Fruit fly (Drosophila melanogaster) whole organism, embryonic: Measurements from ENCODE around the gene Ca-Ma2d.
A peak's percentile ranks its signal among the peaks of the same experiment; 100 is the strongest.

ENCODE experiments used
- Blimp-1 ChIP-seq: fragments of 200-800 bp; sonication (Bioruptor generic); optimal IDR thresholded peaks from 3 replicates; lab custom pipeline; 2018; ENCODE audit warnings: missing biosample characterization, missing genetic modification characterization, mild to moderate bottlenecking, moderate library complexity, missing genetic modification reagents
- CG10209 ChIP-seq: fragments of 200-800 bp; sonication (Bioruptor generic); optimal IDR thresholded peaks from 3 replicates; lab custom pipeline; 2017; ENCODE audit warnings: missing biosample characterization, mild to moderate bottlenecking, missing genetic modification characterization, missing genetic modification reagents
- CG10321 ChIP-seq: fragments of 200-800 bp; sonication (Bioruptor generic); IDR thresholded peaks from 2 replicates; pipeline ENCODE4 v1.3.6; 2022; ENCODE audit warnings: missing biosample characterization, missing genetic modification characterization
- CG10959 ChIP-seq: fragments of 200-800 bp; sonication (Bioruptor generic); IDR thresholded peaks from 2 replicates; pipeline ENCODE4 v1.3.6; 2022; ENCODE audit warnings: missing biosample characterization, missing genetic modification characterization
- CG11504 ChIP-seq: fragments of 200-800 bp; sonication (Bioruptor generic); optimal IDR thresholded peaks from 3 replicates; lab custom pipeline; 2019; ENCODE audit warnings: missing biosample characterization, mild to moderate bottlenecking, missing genetic modification characterization, moderate library complexity
- CG12155 ChIP-seq: fragments of 200-800 bp; sonication (Bioruptor generic); optimal IDR thresholded peaks from 3 replicates; lab custom pipeline; 2016; ENCODE audit warnings: missing biosample characterization, missing genetic modification characterization
- CG14710 ChIP-seq: fragments of 200-800 bp; sonication (Bioruptor generic); optimal IDR thresholded peaks from 3 replicates; lab custom pipeline; 2019; ENCODE audit warnings: missing biosample characterization, mild to moderate bottlenecking, missing genetic modification characterization, moderate library complexity
- CG15479 ChIP-seq: fragments of 200-800 bp; sonication (Bioruptor generic); optimal IDR thresholded peaks from 3 replicates; lab custom pipeline; 2019; ENCODE audit warnings: missing biosample characterization, mild to moderate bottlenecking, missing genetic modification characterization, moderate library complexity
- CG17802 ChIP-seq: fragments of 200-800 bp; sonication (Bioruptor generic); optimal IDR thresholded peaks from 2 replicates; lab custom pipeline; 2018; ENCODE audit warnings: missing biosample characterization, mild to moderate bottlenecking, missing genetic modification characterization, moderate library complexity
- CG17829 ChIP-seq: fragments of 200-800 bp; optimal IDR thresholded peaks from 2 replicates; lab custom pipeline; 2019; ENCODE audit warnings: missing biosample characterization, mild to moderate bottlenecking, missing genetic modification characterization, moderate library complexity
- CG18262 ChIP-seq: fragments of 200-800 bp; optimal IDR thresholded peaks from 3 replicates; lab custom pipeline; 2019; ENCODE audit warnings: missing biosample characterization, mild to moderate bottlenecking, missing genetic modification characterization, moderate library complexity
- CG2129 ChIP-seq: fragments of 200-800 bp; sonication (Bioruptor generic); IDR thresholded peaks from 2 replicates; pipeline ENCODE4 v1.3.6; 2022; ENCODE audit warnings: missing biosample characterization, missing genetic modification characterization; ENCODE audit not compliant: partially characterized antibody
- CG2712 ChIP-seq: fragments of 200-800 bp; optimal IDR thresholded peaks from 3 replicates; lab custom pipeline; 2019; ENCODE audit warnings: missing biosample characterization, mild to moderate bottlenecking, missing genetic modification characterization, moderate library complexity
- CG2875 ChIP-seq: fragments of 200-800 bp; sonication (Bioruptor generic); optimal IDR thresholded peaks from 2 replicates; lab custom pipeline; 2017; ENCODE audit warnings: missing biosample characterization, mild to moderate bottlenecking, missing genetic modification characterization, missing genetic modification reagents
- CG31224 ChIP-seq: fragments of 200-800 bp; sonication (Bioruptor generic); IDR thresholded peaks from 2 replicates; pipeline ENCODE4 v1.3.6; 2022; ENCODE audit warnings: missing biosample characterization, missing genetic modification characterization
- CG31388 ChIP-seq: fragments of 200-800 bp; sonication (Bioruptor generic); optimal IDR thresholded peaks from 2 replicates; lab custom pipeline; 2016; ENCODE audit warnings: missing biosample characterization, missing genetic modification characterization
- CG34224 ChIP-seq: fragments of 200-800 bp; sonication (Bioruptor generic); IDR thresholded peaks from 3 replicates; pipeline ENCODE4 v1.3.6; 2022; ENCODE audit warnings: missing biosample characterization, missing genetic modification characterization; ENCODE audit not compliant: partially characterized antibody
- CG4424 ChIP-seq: fragments of 200-800 bp; sonication (Bioruptor generic); optimal IDR thresholded peaks from 3 replicates; lab custom pipeline; 2016; ENCODE audit warnings: missing biosample characterization, missing genetic modification characterization
- CG5180 ChIP-seq: fragments of 200-800 bp; sonication (Bioruptor generic); optimal IDR thresholded peaks from 3 replicates; lab custom pipeline; 2017; ENCODE audit warnings: missing biosample characterization, missing genetic modification characterization, mild to moderate bottlenecking, moderate library complexity, missing genetic modification reagents
- CG6272 ChIP-seq: fragments of 200-800 bp; sonication (Bioruptor generic); IDR thresholded peaks from 2 replicates; pipeline ENCODE4 v1.3.6; 2022; ENCODE audit warnings: missing biosample characterization, missing genetic modification characterization
- CG7745 ChIP-seq: fragments of 200-800 bp; sonication (Bioruptor generic); optimal IDR thresholded peaks from 2 replicates; lab custom pipeline; 2018; ENCODE audit warnings: missing biosample characterization, mild to moderate bottlenecking, missing genetic modification characterization, moderate library complexity
- CG7987 ChIP-seq: fragments of 200-800 bp; sonication (Bioruptor generic); optimal IDR thresholded peaks from 2 replicates; lab custom pipeline; 2018; ENCODE audit warnings: missing biosample characterization, mild to moderate bottlenecking, missing genetic modification characterization, moderate library complexity
- CG8281 ChIP-seq: fragments of 200-800 bp; sonication (Bioruptor generic); optimal IDR thresholded peaks from 2 replicates; lab custom pipeline; 2018; ENCODE audit warnings: missing biosample characterization, mild to moderate bottlenecking, missing genetic modification characterization, moderate library complexity
- CG9817 ChIP-seq: fragments of 200-800 bp; sonication (Bioruptor generic); optimal IDR thresholded peaks from 2 replicates; lab custom pipeline; 2018; ENCODE audit warnings: missing biosample characterization, mild to moderate bottlenecking, missing genetic modification characterization, moderate library complexity
- CG9932 ChIP-seq: fragments of 200-800 bp; sonication (Bioruptor generic); IDR thresholded peaks from 2 replicates; pipeline ENCODE4 v1.3.6; 2022; ENCODE audit warnings: missing biosample characterization, missing genetic modification characterization
- Dbx ChIP-seq: fragments of 200-800 bp; sonication (Bioruptor generic); IDR thresholded peaks from 3 replicates; pipeline ENCODE4 v1.3.6; 2022; ENCODE audit warnings: missing biosample characterization, missing genetic modification characterization
- Eip74EF ChIP-seq, 2 experiments: fragments of 200-800 bp in 1 of 2; fragments of >200 bp in 1 of 2; sonication (Bioruptor generic) in 1 of 2; optimal IDR thresholded peaks; 2 replicates each; lab custom pipeline; 2017 to 2019; ENCODE audit warnings: missing biosample characterization in 2 of 2, missing genetic modification characterization in 2 of 2, mild to moderate bottlenecking in 1 of 2, moderate library complexity in 1 of 2
- Ets97D ChIP-seq: fragments of 200-800 bp; sonication (Bioruptor generic); optimal IDR thresholded peaks from 3 replicates; lab custom pipeline; 2016; ENCODE audit warnings: missing biosample characterization, missing genetic modification characterization
- Fer1 ChIP-seq: fragments of 200-800 bp; sonication (Bioruptor generic); optimal IDR thresholded peaks from 2 replicates; lab custom pipeline; 2017; ENCODE audit warnings: missing biosample characterization, mild to moderate bottlenecking, missing genetic modification characterization
- GATAe ChIP-seq: fragments of 200-800 bp; sonication (Bioruptor generic); conservative IDR thresholded peaks from 2 replicates; pipeline ENCODE4 v1.3.6; 2022; ENCODE audit warnings: missing biosample characterization, missing genetic modification characterization
- HLHmδ ChIP-seq: fragments of 200-800 bp; sonication (Bioruptor generic); optimal IDR thresholded peaks from 2 replicates; lab custom pipeline; 2018; ENCODE audit warnings: missing biosample characterization, mild to moderate bottlenecking, missing genetic modification characterization, moderate library complexity
- Side ChIP-seq: fragments of 200-800 bp; sonication (Bioruptor generic); optimal IDR thresholded peaks from 2 replicates; lab custom pipeline; 2016; ENCODE audit warnings: missing biosample characterization, missing genetic modification characterization
- Sin3A ChIP-seq: fragments of >200 bp; optimal IDR thresholded peaks from 2 replicates; lab custom pipeline; 2018
- abd-A ChIP-seq: fragments of 200-800 bp; sonication (Bioruptor generic); optimal IDR thresholded peaks from 3 replicates; lab custom pipeline; 2019; ENCODE audit warnings: missing biosample characterization, mild to moderate bottlenecking, missing genetic modification characterization, moderate library complexity
- aop ChIP-seq: fragments of 200-800 bp; sonication (Bioruptor generic); IDR thresholded peaks from 2 replicates; pipeline ENCODE4 v1.3.6; 2022; ENCODE audit warnings: missing biosample characterization, missing genetic modification characterization
- ash1 ChIP-seq: fragments of 200-800 bp; sonication (Bioruptor generic); optimal IDR thresholded peaks from 2 replicates; lab custom pipeline; 2018; ENCODE audit warnings: missing biosample characterization, mild to moderate bottlenecking, missing genetic modification characterization
- crp ChIP-seq, 2 experiments: fragments of 200-800 bp; sonication (Bioruptor generic); optimal IDR thresholded peaks; 2 replicates in 1 of 2; 3 replicates in 1 of 2; lab custom pipeline; 2017; ENCODE audit warnings: missing biosample characterization in 2 of 2, missing genetic modification characterization in 2 of 2, mild to moderate bottlenecking in 1 of 2, moderate library complexity in 1 of 2
- dimm ChIP-seq: fragments of 200-800 bp; sonication (Bioruptor generic); IDR thresholded peaks from 2 replicates; pipeline ENCODE4 v1.3.6; 2022; ENCODE audit warnings: missing biosample characterization, missing genetic modification characterization
- ems ChIP-seq: fragments of 200-800 bp; sonication (Bioruptor generic); optimal IDR thresholded peaks from 3 replicates; lab custom pipeline; 2016; ENCODE audit warnings: missing biosample characterization, missing genetic modification characterization
- ftz-f1 ChIP-seq: fragments of 200-800 bp; sonication (Bioruptor generic); optimal IDR thresholded peaks from 2 replicates; lab custom pipeline; 2016; ENCODE audit warnings: missing biosample characterization, missing genetic modification characterization
- gcm2 ChIP-seq: fragments of 200-800 bp; sonication (Bioruptor generic); optimal IDR thresholded peaks from 2 replicates; lab custom pipeline; 2016; ENCODE audit warnings: missing biosample characterization, missing genetic modification characterization
- gsb ChIP-seq: fragments of 200-800 bp; sonication (Bioruptor generic); IDR thresholded peaks from 2 replicates; pipeline ENCODE4 v1.3.6; 2022; ENCODE audit warnings: missing biosample characterization, missing genetic modification characterization
- her ChIP-seq: fragments of 200-800 bp; sonication (Bioruptor generic); optimal IDR thresholded peaks from 2 replicates; lab custom pipeline; 2016; ENCODE audit warnings: missing biosample characterization, missing genetic modification characterization
- kay ChIP-seq: fragments of 200-800 bp; sonication (Bioruptor generic); optimal IDR thresholded peaks from 2 replicates; lab custom pipeline; 2016; ENCODE audit warnings: missing biosample characterization, missing genetic modification characterization
- nau ChIP-seq: fragments of 200-800 bp; sonication (Bioruptor generic); optimal IDR thresholded peaks from 3 replicates; lab custom pipeline; 2017; ENCODE audit warnings: missing biosample characterization, mild to moderate bottlenecking, missing genetic modification characterization, missing genetic modification reagents
- prd ChIP-seq, 3 experiments: fragments of >200 bp in 2 of 3; fragments of 200-800 bp in 1 of 3; sonication (Bioruptor generic) in 1 of 3; optimal IDR thresholded peaks in 2 of 3; IDR thresholded peaks in 1 of 3; 2 replicates in 2 of 3; 3 replicates in 1 of 3; pipeline versions ENCODE4 v1.3.6 to Lab custom; 2017 to 2022; ENCODE audit warnings: missing biosample characterization in 1 of 3, missing genetic modification characterization in 1 of 3
- sens ChIP-seq: fragments of 200-800 bp; sonication (Bioruptor generic); peaks from one replicate; lab custom pipeline; 2016; ENCODE audit warnings: missing biosample characterization, missing genetic modification characterization
- sr ChIP-seq: fragments of 200-800 bp; sonication (Bioruptor generic); IDR thresholded peaks from 3 replicates; pipeline ENCODE4 v1.3.6; 2022; ENCODE audit warnings: missing biosample characterization, missing genetic modification characterization
- yki ChIP-seq: fragments of >200 bp; optimal IDR thresholded peaks from 3 replicates; lab custom pipeline; 2018

The Ca-Ma2d gene

DNA sequence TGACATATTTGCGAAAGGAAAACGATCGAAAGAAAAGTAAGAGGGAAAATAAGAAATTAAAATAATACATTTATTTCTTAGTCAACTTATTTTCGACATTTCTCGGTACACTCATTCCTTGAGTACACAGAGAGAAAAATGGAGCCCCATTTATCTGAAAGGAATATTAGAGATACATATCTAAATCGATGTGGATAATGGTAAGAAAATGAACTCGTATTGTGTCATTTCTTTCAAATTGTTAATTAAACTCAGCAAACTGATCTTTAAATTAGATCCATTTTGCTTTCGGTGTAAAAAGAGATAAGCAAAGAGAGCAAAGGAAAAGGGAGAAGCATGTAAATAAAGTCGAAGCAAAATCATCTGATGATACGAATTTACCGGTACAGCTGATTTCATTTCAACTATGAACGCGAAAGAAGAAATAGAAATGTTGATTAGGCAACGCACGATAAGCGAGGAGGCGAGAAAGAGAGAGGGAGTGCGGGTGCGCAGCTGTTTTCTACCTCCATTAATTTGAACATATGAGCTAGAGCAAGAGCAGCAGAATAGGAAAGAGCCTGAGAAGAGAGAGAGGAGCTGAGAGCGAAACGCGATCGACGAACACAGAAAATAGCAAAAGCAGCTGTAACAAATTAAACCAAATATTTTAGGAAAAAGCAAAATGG lies 54.6 kb downstream of the Ca-Ma2d start (continued):
- TF ChIP-seq CG4424 (GFP tag; lab: Kevin White, UChicago): peak; percentile 83
- TF ChIP-seq ash1 (GFP tag; lab: Kevin White, UChicago): peak; percentile 21
- no peak for TF ChIP-seq prd (optimal IDR thresholded peaks at IDR 0.05; lab: Kevin White, UChicago)
- TF ChIP-seq prd (GFP tag; IDR thresholded peaks at IDR 0.05; lab: Robert Waterston, UW): no peak
- no peak for TF ChIP-seq CG34224 (GFP tag; lab: Robert Waterston, UW)
- peak; percentile 32 for TF ChIP-seq gcm2 (GFP tag; lab: Kevin White, UChicago)
- TF ChIP-seq Fer1 (GFP tag; lab: Kevin White, UChicago): peak; percentile 79
- peak; percentile 60 for TF ChIP-seq CG6272 (GFP tag; lab: Robert Waterston, UW)
- peak; percentile 65 to 92 for TF ChIP-seq crp (GFP tag; optimal IDR thresholded peaks at IDR 0.05; lab: Kevin White, UChicago)
- peak; percentile 77 for TF ChIP-seq CG15479 (GFP tag; lab: Kevin White, UChicago)
- peak; percentile 74 for TF ChIP-seq CG8281 (tag; lab: Kevin White, UChicago)
- TF ChIP-seq CG10959 (GFP tag; lab: Robert Waterston, UW): no peak
- TF ChIP-seq Blimp-1: peak; percentile 88
- peak; percentile 41 for TF ChIP-seq yki (lab: Kevin White, UChicago)
- TF ChIP-seq her (GFP tag; lab: Kevin White, UChicago): peak; percentile 87
- no peak for TF ChIP-seq CG2129 (GFP tag; lab: Robert Waterston, UW)
- no peak for TF ChIP-seq gsb (GFP tag; lab: Robert Waterston, UW)
- TF ChIP-seq Ets97D: peak; percentile 41
- peak; percentile 93 for TF ChIP-seq CG2712 (tag; lab: Kevin White, UChicago)
- TF ChIP-seq CG14710: peak; percentile 79
- peak; percentile 77 for TF ChIP-seq CG7987 (GFP tag; lab: Kevin White, UChicago)
- no peak for TF ChIP-seq Sin3A
- TF ChIP-seq GATAe (GFP tag; lab: Robert Waterston, UW): no peak
- TF ChIP-seq CG11504: peak; percentile 88
- TF ChIP-seq CG7745 (tag; lab: Kevin White, UChicago): peak; percentile 17
- peak; percentile 89 for TF ChIP-seq CG17829 (tag; lab: Kevin White, UChicago)
- TF ChIP-seq dimm: no peak
- peak; percentile 76 for TF ChIP-seq CG17802 (tag; lab: Kevin White, UChicago)
- no peak for TF ChIP-seq CG10321 (GFP tag; lab: Robert Waterston, UW)
- TF ChIP-seq CG9932 (GFP tag; lab: Robert Waterston, UW): no peak
- TF ChIP-seq HLHmδ (GFP tag; lab: Kevin White, UChicago): no peak
- TF ChIP-seq ftz-f1 (GFP tag; lab: Kevin White, UChicago): no peak
- TF ChIP-seq sens (GFP tag; lab: Kevin White, UChicago): peak; percentile 98
- TF ChIP-seq sr (GFP tag; lab: Robert Waterston, UW): no peak
- TF ChIP-seq CG9817 (tag; lab: Kevin White, UChicago): peak; percentile 82
- TF ChIP-seq CG10209 (GFP tag; lab: Kevin White, UChicago): peak; percentile 82
- peak; percentile 48 for TF ChIP-seq CG5180 (GFP tag; lab: Kevin White, UChicago)
- TF ChIP-seq kay (GFP tag; lab: Kevin White, UChicago): peak; percentile 83
- TF ChIP-seq CG12155 (GFP tag; lab: Kevin White, UChicago): peak; percentile 87
- no peak for TF ChIP-seq nau
- TF ChIP-seq CG31388 (GFP tag; lab: Kevin White, UChicago): peak; percentile 55
- TF ChIP-seq aop: no peak
- peak in 1 of 2 experiments; percentile 77 for TF ChIP-seq Eip74EF (GFP tag; optimal IDR thresholded peaks at IDR 0.05; lab: Kevin White, UChicago)
- peak; percentile 86 for TF ChIP-seq CG18262 (tag; lab: Kevin White, UChicago)
- peak; percentile 81 for TF ChIP-seq CG2875 (GFP tag; lab: Kevin White, UChicago)
- TF ChIP-seq abd-A: no peak
- peak; percentile 78 for TF ChIP-seq Side (GFP tag; lab: Kevin White, UChicago)
- no peak for TF ChIP-seq CG31224 (GFP tag; lab: Robert Waterston, UW)
- no peak for TF ChIP-seq Dbx (GFP tag; lab: Robert Waterston, UW)
- TF ChIP-seq ems (GFP tag; lab: Kevin White, UChicago): peak; percentile 84
